Worm (Caenorhabditis elegans): Measurements from ENCODE around the gene oatr-1.

oatr-1 gene

ce11 chrIII:6380472-6380871 is 15.5 kb downstream of the oatr-1 start, which contains the start of gene C16A3.5:
TSS of gene C16A3.5 (plus strand) at chrIII:6380772.
- TF ChIP-seq ceh-28 (tag; optimal IDR thresholded peaks at IDR 0.05): no peak
- peak; percentile 55 for TF ChIP-seq ama-1 (optimal IDR thresholded peaks at IDR 0.05)
- no peak for TF ChIP-seq F10B5.3 (tag; optimal IDR thresholded peaks at IDR 0.05)

DNA sequence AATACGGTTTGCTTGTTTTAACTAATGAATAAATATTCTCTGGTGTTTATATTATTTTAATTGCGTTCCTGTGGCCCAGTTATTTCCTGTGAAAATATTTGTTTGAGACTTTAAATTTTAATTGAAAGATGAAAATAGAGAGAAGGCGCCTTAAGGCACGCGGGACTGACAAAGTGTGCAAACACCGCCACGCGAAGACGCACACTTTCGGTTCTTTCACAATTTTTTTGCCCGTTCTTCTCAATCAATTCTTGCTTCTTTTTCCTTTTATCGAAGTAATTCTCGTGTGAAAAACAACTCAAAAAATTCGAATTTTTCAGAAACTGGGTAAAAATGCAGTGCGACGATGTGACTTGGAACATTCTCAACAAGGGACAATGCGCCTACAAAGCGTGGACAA is 16.9 kb downstream of the oatr-1 start, which contains the start of gene C16A3.6:
Gene C16A3.6, plus strand, starts transcription at position 84 of the 400 bp plus-strand sequence.
- peak; percentile 72 for TF ChIP-seq mes-2 (tag; optimal IDR thresholded peaks at IDR 0.05; ENCODE audit: poor library complexity, severe bottlenecking)
- TF ChIP-seq hmg-1.1 (GFP tag; IDR thresholded peaks at IDR 0.05): peak; percentile 54
- TF ChIP-seq daf-19 (GFP tag; conservative IDR thresholded peaks at IDR 0.05): 0 out of 2 replicates have a peak, but pooled peaks have one; percentile 23
- no peak for TF ChIP-seq pqm-1 (tag; optimal IDR thresholded peaks at IDR 0.05)
- TF ChIP-seq egl-27 (tag; optimal IDR thresholded peaks at IDR 0.05): no peak
- no peak for TF ChIP-seq nhr-77 (tag; optimal IDR thresholded peaks at IDR 0.05)
- no peak for TF ChIP-seq spr-3 (GFP tag; optimal IDR thresholded peaks at IDR 0.05)
- TF ChIP-seq aly-2 (tag; optimal IDR thresholded peaks at IDR 0.05): no peak
- TF ChIP-seq unc-39 (tag; optimal IDR thresholded peaks at IDR 0.05): no peak
- no peak for TF ChIP-seq ceh-20 (GFP tag; IDR thresholded peaks at IDR 0.05)
- no peak for TF ChIP-seq Y5F2A.4 (GFP tag; optimal IDR thresholded peaks at IDR 0.05)
- TF ChIP-seq unc-62 (GFP tag; optimal IDR thresholded peaks at IDR 0.05 in 1 of 2): peak in 1 of 2 experiments; percentile 71
- no peak for TF ChIP-seq unc-62 (tag; optimal IDR thresholded peaks at IDR 0.05)
- TF ChIP-seq ama-1 (optimal IDR thresholded peaks at IDR 0.05): peak; percentile 32
- no peak for TF ChIP-seq Y75B8A.6 (GFP tag; IDR thresholded peaks at IDR 0.05)
- TF ChIP-seq nhr-10 (tag; optimal IDR thresholded peaks at IDR 0.05): no peak
- TF ChIP-seq lin-38 (GFP tag; IDR thresholded peaks at IDR 0.05): peak; percentile 66
- TF ChIP-seq F37D6.2 (tag; optimal IDR thresholded peaks at IDR 0.05): no peak
- no peak for TF ChIP-seq spr-1 (tag; optimal IDR thresholded peaks at IDR 0.05)
- TF ChIP-seq ctbp-1 (GFP tag; IDR thresholded peaks at IDR 0.05): no peak
- peak; percentile 1 for TF ChIP-seq aha-1 (tag)
- no peak for TF ChIP-seq unc-130 (GFP tag; optimal IDR thresholded peaks at IDR 0.05)
- no peak for TF ChIP-seq ceh-28 (tag; optimal IDR thresholded peaks at IDR 0.05)
- no peak for TF ChIP-seq mxl-3 (GFP tag; optimal IDR thresholded peaks at IDR 0.05)
- no peak for TF ChIP-seq dpl-1 (GFP tag; optimal IDR thresholded peaks at IDR 0.05)
- TF ChIP-seq Y48G9A.11 (GFP tag; IDR thresholded peaks at IDR 0.05): no peak
- TF ChIP-seq zfp-3 (GFP tag; conservative IDR thresholded peaks at IDR 0.05): no peak
- peak in 1 of 2 experiments; percentile 72 for TF ChIP-seq lsy-2 (tag; optimal IDR thresholded peaks at IDR 0.05)
- TF ChIP-seq ceh-82 (tag; optimal IDR thresholded peaks at IDR 0.05): no peak
- TF ChIP-seq daf-16 (GFP tag; optimal IDR thresholded peaks at IDR 0.05): no peak
- TF ChIP-seq daf-16 (tag; optimal IDR thresholded peaks at IDR 0.05): peak; percentile 15
- TF ChIP-seq T20F7.1 (GFP tag; optimal IDR thresholded peaks at IDR 0.05): no peak
- no peak for TF ChIP-seq fos-1 (tag; optimal IDR thresholded peaks at IDR 0.05)
- TF ChIP-seq nhr-48 (tag; optimal IDR thresholded peaks at IDR 0.05): peak; percentile 3
- peak; percentile 22 for TF ChIP-seq mep-1 (tag; optimal IDR thresholded peaks at IDR 0.05)
- TF ChIP-seq T26A8.4 (GFP tag; IDR thresholded peaks at IDR 0.05): 0 out of 2 replicates have a peak, but pooled peaks have one; percentile 31
- no peak for TF ChIP-seq dmd-8 (GFP tag; IDR thresholded peaks at IDR 0.05)
- peak; percentile 75 for TF ChIP-seq hlh-30 (tag; optimal IDR thresholded peaks at IDR 0.05; ENCODE audit: insufficient read depth)
- TF ChIP-seq dve-1 (tag; optimal IDR thresholded peaks at IDR 0.05; ENCODE audit: insufficient read depth): peak; percentile 4
- peak in 1 of 2 experiments; percentile 26 for TF ChIP-seq mdl-1 (tag; optimal IDR thresholded peaks at IDR 0.05)
- TF ChIP-seq dmd-9 (GFP tag; IDR thresholded peaks at IDR 0.05): no peak
- TF ChIP-seq fkh-10 (GFP tag; optimal IDR thresholded peaks at IDR 0.05): no peak
- no peak for TF ChIP-seq daf-12 (tag; optimal IDR thresholded peaks at IDR 0.05)
- no peak for TF ChIP-seq snpc-4 (tag; optimal IDR thresholded peaks at IDR 0.05)
- no peak for TF ChIP-seq ceh-44 (GFP tag; IDR thresholded peaks at IDR 0.05)
- TF ChIP-seq arid-1 (GFP tag; conservative IDR thresholded peaks at IDR 0.05): 0 out of 2 replicates have a peak, but pooled peaks have one; percentile 33
